Worm (Caenorhabditis elegans) whole organism, L3 larva: Measurements from ENCODE around the gene unc-46.

ENCODE experiments used
- ZK546.5 ChIP-seq: sonication (generic microtip); optimal IDR thresholded peaks from 2 replicates; lab custom pipeline; 2017; ENCODE audit warnings: missing biosample characterization, missing genetic modification characterization
- ama-1 ChIP-seq: fragments of 150-350 bp; optimal IDR thresholded peaks from 2 replicates; lab custom pipeline; 2018
- ceh-82 ChIP-seq: fragments of 150-350 bp; optimal IDR thresholded peaks from 2 replicates; lab custom pipeline; 2014; ENCODE audit warnings: missing biosample characterization, missing genetic modification characterization
- daf-12 ChIP-seq: fragments of 150-350 bp; optimal IDR thresholded peaks from 2 replicates; lab custom pipeline; 2014; ENCODE audit warnings: missing biosample characterization, missing genetic modification reagents, missing genetic modification characterization
- fkh-10 ChIP-seq: sonication (generic microtip); optimal IDR thresholded peaks from 2 replicates; lab custom pipeline; 2017; ENCODE audit warnings: missing biosample characterization, missing genetic modification reagents, missing genetic modification characterization
- hmg-11 ChIP-seq: sonication (generic microtip); optimal IDR thresholded peaks from 2 replicates; lab custom pipeline; 2016; ENCODE audit warnings: missing genetic modification characterization, missing compliant biosample characterization
- lin-15B ChIP-seq: fragments of 150-350 bp; optimal IDR thresholded peaks from 2 replicates; lab custom pipeline; 2014; ENCODE audit warnings: missing biosample characterization, missing genetic modification characterization
- mdl-1 ChIP-seq: fragments of 150-350 bp; optimal IDR thresholded peaks from 2 replicates; lab custom pipeline; 2014; ENCODE audit warnings: missing biosample characterization, missing genetic modification characterization
- nfya-1 ChIP-seq: sonication (generic microtip); optimal IDR thresholded peaks from 2 replicates; lab custom pipeline; 2017; ENCODE audit warnings: missing genetic modification characterization, mild to moderate bottlenecking, missing compliant biosample characterization, antibody characterized with exemption, moderate library complexity; ENCODE audit not compliant: insufficient read depth
- nhr-11 ChIP-seq: fragments of 150-350 bp; optimal IDR thresholded peaks from 2 replicates; lab custom pipeline; 2014; ENCODE audit warnings: missing biosample characterization, missing genetic modification characterization
- nhr-237 ChIP-seq: fragments of 150-350 bp; optimal IDR thresholded peaks from 2 replicates; lab custom pipeline; 2014; ENCODE audit warnings: missing biosample characterization, missing genetic modification characterization
- unc-39 ChIP-seq: sonication (generic microtip); optimal IDR thresholded peaks from 4 replicates; lab custom pipeline; 2017; ENCODE audit warnings: missing biosample characterization, missing genetic modification characterization

DNA sequence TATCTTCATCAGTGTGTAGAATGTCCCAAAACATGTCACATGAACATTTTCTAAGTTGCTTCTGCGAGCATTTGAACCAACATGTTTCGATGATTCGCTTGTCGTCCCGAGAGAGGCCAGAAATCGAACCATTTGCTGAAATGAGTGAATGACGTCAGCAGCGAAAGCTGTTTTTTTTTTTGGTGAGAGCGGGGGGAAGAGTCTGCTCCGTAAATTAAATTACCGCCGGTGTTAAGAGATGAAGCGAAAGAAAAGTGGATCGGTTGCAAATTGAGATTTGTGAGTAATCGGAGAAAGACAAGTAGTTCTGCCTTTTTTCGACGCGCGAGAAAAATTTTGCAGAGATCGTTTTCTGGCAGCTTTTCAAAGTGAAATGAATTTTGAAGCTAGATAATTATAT is 10.5 kb downstream of the unc-46 start:
- TF ChIP-seq lin-15B (no peak), unc-39 (tag; lab: Kevin White, UChicago) (no peak), ZK546.5 (tag; lab: Kevin White, UChicago) (no peak), hmg-11 (no peak), nfya-1 (tag; lab: Kevin White, UChicago) (no peak), daf-12 (tag; lab: Kevin White, UChicago) (no peak), mdl-1 (no peak), ama-1 (lab: Kevin White, UChicago) (no peak), fkh-10 (no peak), nhr-11 (tag; lab: Kevin White, UChicago) (no peak), nhr-237 (no peak), ceh-82 (no peak)
